Fruit fly (Drosophila melanogaster) whole organism, embryonic: Measurements from ENCODE around the gene CG7906.

Experiments
- Antp ChIP-seq: fragments of 200-800 bp; sonication (Bioruptor generic); optimal IDR thresholded peaks from 3 replicates; lab custom pipeline; 2016; ENCODE audit warnings: missing biosample characterization, missing genetic modification characterization
- Atf6 ChIP-seq: fragments of 200-800 bp; sonication (Bioruptor generic); IDR thresholded peaks from 2 replicates; pipeline ENCODE4 v1.3.6; 2022; ENCODE audit warnings: missing biosample characterization, missing genetic modification characterization
- CG10959 ChIP-seq: fragments of 200-800 bp; sonication (Bioruptor generic); IDR thresholded peaks from 2 replicates; pipeline ENCODE4 v1.3.6; 2022; ENCODE audit warnings: missing biosample characterization, missing genetic modification characterization
- CG11085 ChIP-seq: fragments of 200-800 bp; sonication (Bioruptor generic); IDR thresholded peaks from 2 replicates; pipeline ENCODE4 v1.3.6; 2022; ENCODE audit warnings: missing biosample characterization, missing genetic modification characterization
- CG11560 ChIP-seq: fragments of 200-800 bp; sonication (Bioruptor generic); IDR thresholded peaks from 3 replicates; pipeline ENCODE4 v1.3.6; 2022; ENCODE audit warnings: missing biosample characterization, missing genetic modification characterization
- CG11695 ChIP-seq: fragments of 200-800 bp; sonication (Bioruptor generic); IDR thresholded peaks from 3 replicates; pipeline ENCODE4 v1.3.6; 2022; ENCODE audit warnings: missing biosample characterization, missing genetic modification characterization
- CG12236 ChIP-seq: fragments of 200-800 bp; sonication (Bioruptor generic); optimal IDR thresholded peaks from 2 replicates; lab custom pipeline; 2016; ENCODE audit warnings: missing biosample characterization, missing genetic modification characterization
- CG13287 ChIP-seq: fragments of 200-800 bp; sonication (Bioruptor generic); IDR thresholded peaks from 2 replicates; pipeline ENCODE4 v1.3.6; 2022; ENCODE audit warnings: missing biosample characterization, missing genetic modification characterization; ENCODE audit not compliant: partially characterized antibody
- CG14667 ChIP-seq: fragments of 200-800 bp; sonication (Bioruptor generic); IDR thresholded peaks from 2 replicates; pipeline ENCODE4 v1.3.6; 2022; ENCODE audit warnings: missing biosample characterization, missing genetic modification characterization
- CG1602 ChIP-seq: fragments of 200-800 bp; sonication (Bioruptor generic); optimal IDR thresholded peaks from 3 replicates; lab custom pipeline; 2016; ENCODE audit warnings: missing biosample characterization, missing genetic modification characterization
- CG16815 ChIP-seq: fragments of 200-800 bp; sonication (Bioruptor generic); optimal IDR thresholded peaks from 3 replicates; lab custom pipeline; 2017; ENCODE audit warnings: missing biosample characterization, mild to moderate bottlenecking, missing genetic modification characterization
- CG17829 ChIP-seq: fragments of 200-800 bp; optimal IDR thresholded peaks from 2 replicates; lab custom pipeline; 2019; ENCODE audit warnings: missing biosample characterization, mild to moderate bottlenecking, missing genetic modification characterization, moderate library complexity
- CG18764 ChIP-seq: fragments of 200-800 bp; sonication (Bioruptor generic); optimal IDR thresholded peaks from 3 replicates; lab custom pipeline; 2016; ENCODE audit warnings: missing biosample characterization, missing genetic modification characterization
- CG34224 ChIP-seq: fragments of 200-800 bp; sonication (Bioruptor generic); IDR thresholded peaks from 3 replicates; pipeline ENCODE4 v1.3.6; 2022; ENCODE audit warnings: missing biosample characterization, missing genetic modification characterization; ENCODE audit not compliant: partially characterized antibody
- CG6654 ChIP-seq: fragments of 200-800 bp; sonication (Bioruptor generic); optimal IDR thresholded peaks from 2 replicates; lab custom pipeline; 2017; ENCODE audit warnings: missing biosample characterization, mild to moderate bottlenecking, missing genetic modification characterization
- CG6689 ChIP-seq: fragments of 200-800 bp; sonication (Bioruptor generic); IDR thresholded peaks from 2 replicates; pipeline ENCODE4 v1.3.6; 2022; ENCODE audit warnings: missing biosample characterization, missing genetic modification characterization
- CG8290 ChIP-seq, 3 experiments: fragments of 200-800 bp; sonication (Bioruptor generic); optimal IDR thresholded peaks; 2 replicates each; lab custom pipeline; 2016 to 2019; ENCODE audit warnings: missing biosample characterization in 3 of 3, missing genetic modification characterization in 3 of 3, mild to moderate bottlenecking in 2 of 3, moderate library complexity in 1 of 3
- CG9215 ChIP-seq: fragments of 200-800 bp; sonication (Bioruptor generic); IDR thresholded peaks from 2 replicates; pipeline ENCODE4 v1.3.6; 2022; ENCODE audit warnings: missing biosample characterization, missing genetic modification characterization
- CG9797 ChIP-seq: fragments of 200-800 bp; sonication (Bioruptor generic); optimal IDR thresholded peaks from 3 replicates; lab custom pipeline; 2018; ENCODE audit warnings: missing biosample characterization, mild to moderate bottlenecking, missing genetic modification characterization
- CkIIα-i1 ChIP-seq: fragments of 200-800 bp; sonication (Bioruptor generic); IDR thresholded peaks from 2 replicates; pipeline ENCODE4 v1.3.6; 2022; ENCODE audit warnings: missing biosample characterization, missing genetic modification characterization
- D19B ChIP-seq: fragments of 200-800 bp; sonication (Bioruptor generic); optimal IDR thresholded peaks from 2 replicates; lab custom pipeline; 2017; ENCODE audit warnings: missing biosample characterization, mild to moderate bottlenecking, missing genetic modification characterization
- Dbx ChIP-seq: fragments of 200-800 bp; sonication (Bioruptor generic); IDR thresholded peaks from 3 replicates; pipeline ENCODE4 v1.3.6; 2022; ENCODE audit warnings: missing biosample characterization, missing genetic modification characterization
- Doc2 ChIP-seq: fragments of 200-800 bp; sonication (Bioruptor generic); IDR thresholded peaks from 2 replicates; pipeline ENCODE4 v1.3.6; 2022; ENCODE audit warnings: missing biosample characterization, missing genetic modification characterization
- Fer1 ChIP-seq: fragments of 200-800 bp; sonication (Bioruptor generic); optimal IDR thresholded peaks from 2 replicates; lab custom pipeline; 2017; ENCODE audit warnings: missing biosample characterization, mild to moderate bottlenecking, missing genetic modification characterization
- Fer3 ChIP-seq: fragments of 200-800 bp; sonication (Bioruptor generic); optimal IDR thresholded peaks from 2 replicates; lab custom pipeline; 2018; ENCODE audit warnings: missing biosample characterization, mild to moderate bottlenecking, missing genetic modification characterization, moderate library complexity
- H15 ChIP-seq: fragments of 200-800 bp; sonication (Bioruptor generic); IDR thresholded peaks from 3 replicates; pipeline ENCODE4 v1.3.6; 2022; ENCODE audit warnings: missing biosample characterization, missing genetic modification characterization
- H2.0 ChIP-seq: fragments of 200-800 bp; sonication (Bioruptor generic); IDR thresholded peaks from 2 replicates; pipeline ENCODE4 v1.3.6; 2022; ENCODE audit warnings: missing biosample characterization, missing genetic modification characterization
- Hand ChIP-seq: fragments of 200-800 bp; sonication (Bioruptor generic); optimal IDR thresholded peaks from 2 replicates; lab custom pipeline; 2017; ENCODE audit warnings: mild to moderate bottlenecking, missing biosample characterization, missing genetic modification reagents, missing genetic modification characterization
- Hmr ChIP-seq: fragments of 200-800 bp; sonication (Bioruptor generic); optimal IDR thresholded peaks from 3 replicates; lab custom pipeline; 2017; ENCODE audit warnings: mild to moderate bottlenecking, missing biosample characterization, missing genetic modification reagents, missing genetic modification characterization
- Jarid2 ChIP-seq: fragments of 200-800 bp; sonication (Bioruptor generic); optimal IDR thresholded peaks from 3 replicates; lab custom pipeline; 2017; ENCODE audit warnings: mild to moderate bottlenecking, missing biosample characterization, missing genetic modification reagents, missing genetic modification characterization
- Mrtf ChIP-seq: fragments of 200-800 bp; sonication (Bioruptor generic); IDR thresholded peaks from 3 replicates; pipeline ENCODE4 v1.3.6; 2022; ENCODE audit warnings: missing biosample characterization, missing genetic modification characterization
- Nf-YC ChIP-seq: fragments of 200-800 bp; optimal IDR thresholded peaks from 3 replicates; lab custom pipeline; 2019; ENCODE audit warnings: missing biosample characterization, mild to moderate bottlenecking, missing genetic modification characterization, moderate library complexity
- Oaz ChIP-seq: fragments of 200-800 bp; sonication (Bioruptor generic); IDR thresholded peaks from 2 replicates; pipeline ENCODE4 v1.3.6; 2022; ENCODE audit warnings: missing biosample characterization, missing genetic modification characterization
- TFAM ChIP-seq: fragments of 200-800 bp; sonication (Bioruptor generic); optimal IDR thresholded peaks from 2 replicates; lab custom pipeline; 2017; ENCODE audit warnings: missing biosample characterization, missing genetic modification characterization, inconsistent platforms
- Usf ChIP-seq: fragments of 200-800 bp; sonication (Bioruptor generic); optimal IDR thresholded peaks from 2 replicates; lab custom pipeline; 2017; ENCODE audit warnings: missing genotype, missing biosample characterization, missing genetic modification characterization
- amos ChIP-seq: fragments of 200-800 bp; sonication (Bioruptor generic); IDR thresholded peaks from 2 replicates; pipeline ENCODE4 v1.3.6; 2022; ENCODE audit warnings: missing biosample characterization, missing genetic modification characterization; ENCODE audit not compliant: partially characterized antibody
- cad ChIP-seq: fragments of >200 bp; optimal IDR thresholded peaks from 2 replicates; lab custom pipeline; 2017; ENCODE audit warnings: missing biosample characterization, missing genetic modification characterization
- crc ChIP-seq: fragments of 200-800 bp; sonication (Bioruptor generic); optimal IDR thresholded peaks from 2 replicates; lab custom pipeline; 2016; ENCODE audit warnings: missing biosample characterization, missing genetic modification characterization
- disco-r ChIP-seq: fragments of 200-800 bp; sonication (Bioruptor generic); optimal IDR thresholded peaks from 2 replicates; lab custom pipeline; 2016; ENCODE audit warnings: missing biosample characterization, missing genetic modification characterization
- emc ChIP-seq: fragments of 200-800 bp; sonication (Bioruptor generic); optimal IDR thresholded peaks from 2 replicates; lab custom pipeline; 2016; ENCODE audit warnings: missing biosample characterization, missing genetic modification characterization
- en ChIP-seq: fragments of 200-800 bp; sonication (Bioruptor generic); optimal IDR thresholded peaks from 2 replicates; lab custom pipeline; 2016; ENCODE audit warnings: missing biosample characterization, missing genetic modification characterization
- ewg ChIP-seq: fragments of 200-800 bp; sonication (Bioruptor generic); optimal IDR thresholded peaks from 3 replicates; lab custom pipeline; 2017; ENCODE audit warnings: mild to moderate bottlenecking, missing biosample characterization, missing genetic modification reagents, missing genetic modification characterization
- eyg ChIP-seq: fragments of 200-800 bp; sonication (Bioruptor generic); optimal IDR thresholded peaks from 3 replicates; lab custom pipeline; 2016; ENCODE audit warnings: missing biosample characterization, missing genetic modification characterization
- gt ChIP-seq: fragments of 200-800 bp; sonication (Bioruptor generic); IDR thresholded peaks from 2 replicates; pipeline ENCODE4 v1.3.6; 2022; ENCODE audit warnings: missing biosample characterization, missing genetic modification characterization
- jumu ChIP-seq: fragments of 200-800 bp; sonication (Bioruptor generic); optimal IDR thresholded peaks from 3 replicates; lab custom pipeline; 2016; ENCODE audit warnings: missing biosample characterization, missing genetic modification characterization
- lov ChIP-seq, 2 experiments: fragments of 200-800 bp in 1 of 2; fragments of >200 bp in 1 of 2; sonication (Bioruptor generic) in 1 of 2; IDR thresholded peaks in 1 of 2; optimal IDR thresholded peaks in 1 of 2; 2 replicates in 1 of 2; 3 replicates in 1 of 2; pipeline versions ENCODE4 v1.3.6 to Lab custom; 2017 to 2022; ENCODE audit warnings: missing biosample characterization in 1 of 2, missing genetic modification characterization in 1 of 2
- salm ChIP-seq: fragments of 200-800 bp; sonication (Bioruptor generic); optimal IDR thresholded peaks from 2 replicates; lab custom pipeline; 2018; ENCODE audit warnings: missing biosample characterization, mild to moderate bottlenecking, missing genetic modification characterization
- schlank ChIP-seq: fragments of 200-800 bp; sonication (Bioruptor generic); optimal IDR thresholded peaks from 2 replicates; lab custom pipeline; 2018; ENCODE audit warnings: missing biosample characterization, mild to moderate bottlenecking, missing genetic modification characterization
- unpg ChIP-seq: fragments of 200-800 bp; sonication (Bioruptor generic); optimal IDR thresholded peaks from 3 replicates; lab custom pipeline; 2018; ENCODE audit warnings: missing biosample characterization, mild to moderate bottlenecking, missing genetic modification characterization, moderate library complexity

The CG7906 gene

dm6 chr3L:14189957-14190624 is 46.3 kb upstream of the CG7906 start (continued):
- TF ChIP-seq amos (GFP tag; lab: Robert Waterston, UW) (peak; percentile 46), CG6689 (GFP tag; lab: Robert Waterston, UW) (peak; percentile 56; the same call in 1 of the 2 replicates), jumu (GFP tag; lab: Kevin White, UChicago) (no peak), gt (GFP tag; lab: Robert Waterston, UW) (no peak), Atf6 (GFP tag; lab: Robert Waterston, UW) (peak; percentile 80), CG34224 (GFP tag; lab: Robert Waterston, UW) (no peak), Hmr (GFP tag; lab: Kevin White, UChicago) (no peak), CG11560 (tag; lab: Robert Waterston, UW) (peak; percentile 96; the same call in 2 of the 3 replicates), Usf (GFP tag; lab: Kevin White, UChicago) (no peak), lov (optimal IDR thresholded peaks at IDR 0.05; lab: Kevin White, UChicago) (no peak), lov (GFP tag; IDR thresholded peaks at IDR 0.05; lab: Robert Waterston, UW) (no peak), CkIIα-i1 (GFP tag; lab: Robert Waterston, UW) (no peak), Jarid2 (GFP tag; lab: Kevin White, UChicago) (no peak), CG11695 (peak; percentile 83), cad (no peak), Fer3 (tag; lab: Kevin White, UChicago) (peak; percentile 64), schlank (tag; lab: Kevin White, UChicago) (no peak), CG13287 (GFP tag; lab: Robert Waterston, UW) (no peak; the same call in 1 of the 2 replicates), CG6654 (no peak), CG11085 (GFP tag; lab: Robert Waterston, UW) (no peak; the same call in 1 of the 2 replicates), CG16815 (GFP tag; lab: Kevin White, UChicago) (no peak), CG14667 (GFP tag; lab: Robert Waterston, UW) (peak; percentile 24; the same call in 1 of the 2 replicates), CG17829 (tag; lab: Kevin White, UChicago) (no peak), eyg (GFP tag; lab: Kevin White, UChicago) (no peak), Dbx (peak; percentile 78), CG10959 (GFP tag; lab: Robert Waterston, UW) (0 out of 2 replicates have a peak, but pooled peaks have one; percentile 25), unpg (GFP tag; lab: Kevin White, UChicago) (no peak), crc (peak; percentile 0), ewg (GFP tag; lab: Kevin White, UChicago) (no peak), TFAM (GFP tag; lab: Kevin White, UChicago) (no peak), CG8290 (GFP tag; optimal IDR thresholded peaks at IDR 0.05; lab: Kevin White, UChicago) (no peak), CG8290 (tag; optimal IDR thresholded peaks at IDR 0.05; lab: Kevin White, UChicago) (no peak), CG9215 (GFP tag; lab: Robert Waterston, UW) (no peak), D19B (peak; percentile 2), Hand (GFP tag; lab: Kevin White, UChicago) (no peak), CG1602 (no peak), H2.0 (GFP tag; lab: Robert Waterston, UW) (peak; percentile 80), CG12236 (GFP tag; lab: Kevin White, UChicago) (no peak), CG18764 (GFP tag; lab: Kevin White, UChicago) (peak; percentile 21), Oaz (GFP tag; lab: Robert Waterston, UW) (0 out of 2 replicates have a peak, but pooled peaks have one; percentile 16), CG9797 (no peak), emc (GFP tag; lab: Kevin White, UChicago) (peak; percentile 11), H15 (GFP tag; lab: Robert Waterston, UW) (0 out of 3 replicates have a peak, but pooled peaks have one; percentile 23), Nf-YC (tag; lab: Kevin White, UChicago) (peak; percentile 37), Mrtf (GFP tag; lab: Robert Waterston, UW) (no peak), Antp (peak; percentile 2), disco-r (GFP tag; lab: Kevin White, UChicago) (no peak), en (GFP tag; lab: Kevin White, UChicago) (no peak), Fer1 (GFP tag; lab: Kevin White, UChicago) (no peak), Doc2 (GFP tag; lab: Robert Waterston, UW) (no peak), salm (tag; lab: Kevin White, UChicago) (no peak)
